Worm (Caenorhabditis elegans): ENCODE measurements around the gene K12H6.4.

Gene K12H6.4

ce11 chrII:2857559-2857958 is 33.5 kb upstream of the K12H6.4 start:
- TF ChIP-seq zag-1 (tag; optimal IDR thresholded peaks at IDR 0.05) (no peak), sma-9 (GFP tag; optimal IDR thresholded peaks at IDR 0.05) (peak; percentile 8), sma-9 (tag; optimal IDR thresholded peaks at IDR 0.05) (no peak), nhr-23 (tag; optimal IDR thresholded peaks at IDR 0.05) (no peak), nhr-12 (tag; optimal IDR thresholded peaks at IDR 0.05) (no peak), ceh-16 (tag; optimal IDR thresholded peaks at IDR 0.05) (peak; percentile 53), ztf-1 (GFP tag; conservative IDR thresholded peaks at IDR 0.05) (no peak), sma-3 (GFP tag; optimal IDR thresholded peaks at IDR 0.05) (no peak), nhr-25 (tag; optimal IDR thresholded peaks at IDR 0.05) (peak; percentile 67), crh-2 (tag; optimal IDR thresholded peaks at IDR 0.05) (no peak), unc-55 (GFP tag; optimal IDR thresholded peaks at IDR 0.05) (no peak), mab-5 (tag; optimal IDR thresholded peaks at IDR 0.05) (no peak), blmp-1 (tag; optimal IDR thresholded peaks at IDR 0.05; ENCODE audit: insufficient read depth) (peak; percentile 6), Y55F3AM.14 (GFP tag; optimal IDR thresholded peaks at IDR 0.05) (no peak), nhr-21 (tag; optimal IDR thresholded peaks at IDR 0.05) (peak; percentile 35), nhr-129 (tag; optimal IDR thresholded peaks at IDR 0.05) (no peak), elt-1 (tag; optimal IDR thresholded peaks at IDR 0.05) (no peak), fos-1 (tag; optimal IDR thresholded peaks at IDR 0.05) (no peak)

ce11 chrII:2856114-2856513 is 32.0 kb upstream of the K12H6.4 start:
- no peak for TF ChIP-seq snpc-4 (tag; optimal IDR thresholded peaks at IDR 0.05)
- peak; percentile 7 for TF ChIP-seq fos-1 (tag; optimal IDR thresholded peaks at IDR 0.05)

ce11 chrII:2854794-2855193 is 30.7 kb upstream of the K12H6.4 start:
- TF ChIP-seq ztf-11 (tag; optimal IDR thresholded peaks at IDR 0.05) (no peak), nhr-25 (tag; optimal IDR thresholded peaks at IDR 0.05) (peak; percentile 63), F13H6.1 (tag; optimal IDR thresholded peaks at IDR 0.05) (peak; percentile 12), blmp-1 (tag; optimal IDR thresholded peaks at IDR 0.05; ENCODE audit: insufficient read depth) (peak; percentile 12), nhr-129 (tag; optimal IDR thresholded peaks at IDR 0.05) (peak; percentile 25), sma-3 (GFP tag; optimal IDR thresholded peaks at IDR 0.05) (peak; percentile 6), unc-39 (tag; optimal IDR thresholded peaks at IDR 0.05) (no peak)

- TF ChIP-seq lin-39 (tag; optimal IDR thresholded peaks at IDR 0.05): no peak
- peak; percentile 43 for TF ChIP-seq blmp-1 (tag; optimal IDR thresholded peaks at IDR 0.05; ENCODE audit: insufficient read depth)
- TF ChIP-seq nhr-25 (tag; optimal IDR thresholded peaks at IDR 0.05): peak; percentile 53
These were observed 29.7 kb upstream of the K12H6.4 start for ce11 chrII:2853767-2854166.

- TF ChIP-seq lsy-2 (tag; optimal IDR thresholded peaks at IDR 0.05): no peak
- TF ChIP-seq ZK546.5 (tag; optimal IDR thresholded peaks at IDR 0.05): no peak
- no peak for TF ChIP-seq mbf-1 (tag; optimal IDR thresholded peaks at IDR 0.05)
- no peak for TF ChIP-seq nhr-10 (tag; optimal IDR thresholded peaks at IDR 0.05)
- TF ChIP-seq dmd-4 (tag; optimal IDR thresholded peaks at IDR 0.05): no peak
- no peak for TF ChIP-seq Y55F3AM.14 (GFP tag; optimal IDR thresholded peaks at IDR 0.05)
- TF ChIP-seq crh-2 (tag; optimal IDR thresholded peaks at IDR 0.05): no peak
- TF ChIP-seq elt-3 (tag; optimal IDR thresholded peaks at IDR 0.05): no peak
- no peak for TF ChIP-seq nhr-77 (tag; optimal IDR thresholded peaks at IDR 0.05)
- no peak for TF ChIP-seq ama-1 (optimal IDR thresholded peaks at IDR 0.05)
- TF ChIP-seq mdl-1 (tag; optimal IDR thresholded peaks at IDR 0.05): no peak
- TF ChIP-seq unc-62 (GFP tag; optimal IDR thresholded peaks at IDR 0.05): no peak
- TF ChIP-seq gmeb-1 (tag; optimal IDR thresholded peaks at IDR 0.05): no peak
- TF ChIP-seq lin-13 (GFP tag; optimal IDR thresholded peaks at IDR 0.05): no peak
- no peak for TF ChIP-seq nhr-21 (tag; optimal IDR thresholded peaks at IDR 0.05)
- no peak for TF ChIP-seq mab-5 (tag; optimal IDR thresholded peaks at IDR 0.05)
- no peak for TF ChIP-seq fos-1 (tag; optimal IDR thresholded peaks at IDR 0.05)
These were observed 28.4 kb upstream of the K12H6.4 start, which contains the start of gene ptc-3 for ce11 chrII:2852493-2852892. Gene ptc-3 (minus strand): TSS chrII:2852593.
